Worm (Caenorhabditis elegans): ENCODE measurements around the gene E04F6.10.

- TF ChIP-seq elt-1 (tag; optimal IDR thresholded peaks at IDR 0.05) (no peak), zag-1 (tag; optimal IDR thresholded peaks at IDR 0.05) (no peak), aly-2 (tag; optimal IDR thresholded peaks at IDR 0.05) (no peak), ztf-4 (tag; optimal IDR thresholded peaks at IDR 0.05) (no peak), nhr-77 (tag; optimal IDR thresholded peaks at IDR 0.05) (no peak), pha-4 (tag; optimal IDR thresholded peaks at IDR 0.05) (no peak), skn-1 (tag; optimal IDR thresholded peaks at IDR 0.05) (no peak), daf-12 (tag; optimal IDR thresholded peaks at IDR 0.05) (no peak), lin-15B (tag; optimal IDR thresholded peaks at IDR 0.05) (no peak), nhr-43 (tag; optimal IDR thresholded peaks at IDR 0.05; ENCODE audit: poor library complexity, severe bottlenecking) (no peak), hmg-11 (tag; optimal IDR thresholded peaks at IDR 0.05) (no peak), ceh-9 (tag; optimal IDR thresholded peaks at IDR 0.05) (no peak), nhr-12 (tag; optimal IDR thresholded peaks at IDR 0.05) (no peak)
These were observed 30.8 kb downstream of the E04F6.10 start for ce11 chrII:7186117-7186516.
